Fruit fly (Drosophila melanogaster) whole organism, wandering third instar larva: Measurements from ENCODE around the gene CG10669.

ENCODE experiments used
- CG32264 ChIP-seq: fragments of 200-800 bp; sonication (Bioruptor generic); optimal IDR thresholded peaks from 2 replicates; lab custom pipeline; 2016; ENCODE audit warnings: missing biosample characterization, missing genetic modification characterization
- CG9705 ChIP-seq: fragments of 200-800 bp; sonication (Bioruptor generic); optimal IDR thresholded peaks from 2 replicates; lab custom pipeline; 2018; ENCODE audit warnings: missing biosample characterization, mild to moderate bottlenecking, missing genetic modification characterization
- CrebA ChIP-seq: fragments of 200-800 bp; sonication (Bioruptor generic); optimal IDR thresholded peaks from 2 replicates; lab custom pipeline; 2016; ENCODE audit warnings: missing biosample characterization, mild to moderate bottlenecking, missing genetic modification characterization, borderline replicate concordance
- Dfd ChIP-seq: fragments of >200 bp; optimal IDR thresholded peaks from 2 replicates; lab custom pipeline; 2017; ENCODE audit warnings: missing biosample characterization, missing genetic modification characterization
- Dif ChIP-seq: fragments of 200-275, 200-300 bp; sonication (Bioruptor generic); optimal IDR thresholded peaks from 2 replicates; lab custom pipeline; 2018; ENCODE audit warnings: missing biosample characterization, missing genetic modification characterization; ENCODE audit not compliant: partially characterized antibody
- GATAd ChIP-seq: sonication (Bioruptor generic); optimal IDR thresholded peaks from 2 replicates; lab custom pipeline; 2016; ENCODE audit warnings: missing biosample characterization, missing genetic modification characterization
- HLH106 ChIP-seq: fragments of 200-800 bp; optimal IDR thresholded peaks from 3 replicates; lab custom pipeline; 2019; ENCODE audit warnings: missing biosample characterization, mild to moderate bottlenecking, missing genetic modification characterization, moderate library complexity
- Hr78 ChIP-seq: fragments of >200 bp; optimal IDR thresholded peaks from 2 replicates; lab custom pipeline; 2017; ENCODE audit warnings: missing biosample characterization, missing genetic modification characterization
- Hr83 ChIP-seq: fragments of 200-300 bp; sonication (Bioruptor generic); optimal IDR thresholded peaks from 2 replicates; lab custom pipeline; 2016; ENCODE audit warnings: missing biosample characterization, mild to moderate bottlenecking, missing genetic modification characterization, moderate library complexity; ENCODE audit not compliant: poor library complexity, severe bottlenecking
- Jra ChIP-seq: sonication (Bioruptor generic); optimal IDR thresholded peaks from 2 replicates; lab custom pipeline; 2016; ENCODE audit warnings: missing biosample characterization, missing genetic modification characterization
- Mio ChIP-seq: sonication (Bioruptor generic); optimal IDR thresholded peaks from 2 replicates; lab custom pipeline; 2016; ENCODE audit warnings: missing biosample characterization, missing genetic modification characterization
- Myc ChIP-seq: fragments of >200 bp; optimal IDR thresholded peaks from 2 replicates; lab custom pipeline; 2017
- N ChIP-seq: fragments of >200 bp; optimal IDR thresholded peaks from 2 replicates; lab custom pipeline; 2018; ENCODE audit warnings: missing biosample characterization, missing external identifiers, missing genetic modification characterization
- OdsH ChIP-seq: fragments of 200-800 bp; sonication (Bioruptor generic); optimal IDR thresholded peaks from 2 replicates; lab custom pipeline; 2016; ENCODE audit warnings: missing biosample characterization, mild to moderate bottlenecking, missing genetic modification characterization
- Sp1 ChIP-seq: fragments of 200-800 bp; sonication (Bioruptor generic); optimal IDR thresholded peaks from 3 replicates; lab custom pipeline; 2019; ENCODE audit warnings: missing biosample characterization, mild to moderate bottlenecking, missing genetic modification characterization, moderate library complexity
- Vsx2 ChIP-seq: fragments of 200-300, 225-300 bp; sonication (Bioruptor generic); optimal IDR thresholded peaks from 2 replicates; lab custom pipeline; 2018; ENCODE audit warnings: missing biosample characterization, missing genetic modification characterization; ENCODE audit not compliant: partially characterized antibody
- br ChIP-seq: fragments of 200-800 bp; sonication (Bioruptor generic); optimal IDR thresholded peaks from 2 replicates; lab custom pipeline; 2016; ENCODE audit warnings: missing biosample characterization, missing genetic modification characterization
- dmrt93B ChIP-seq: fragments of 200-800 bp; sonication (Bioruptor generic); optimal IDR thresholded peaks from 2 replicates; lab custom pipeline; 2018; ENCODE audit warnings: missing biosample characterization, mild to moderate bottlenecking, missing genetic modification characterization
- dsf ChIP-seq: sonication (Bioruptor generic); optimal IDR thresholded peaks from 2 replicates; lab custom pipeline; 2016; ENCODE audit warnings: missing biosample characterization, missing genetic modification characterization, borderline replicate concordance
- ey ChIP-seq: fragments of 200-800 bp; sonication (Bioruptor generic); optimal IDR thresholded peaks from 2 replicates; lab custom pipeline; 2016; ENCODE audit warnings: missing biosample characterization, missing genetic modification characterization
- foxo ChIP-seq, 2 experiments: fragments of 200-800 bp; sonication (Bioruptor generic); optimal IDR thresholded peaks; 2 replicates in 1 of 2; 3 replicates in 1 of 2; lab custom pipeline; 2016 to 2017; ENCODE audit warnings: missing biosample characterization in 2 of 2, missing genetic modification characterization in 2 of 2
- fru ChIP-seq: fragments of 200-800 bp; sonication (Bioruptor generic); optimal IDR thresholded peaks from 3 replicates; lab custom pipeline; 2016; ENCODE audit warnings: missing biosample characterization, mild to moderate bottlenecking, missing genetic modification characterization
- jim ChIP-seq: fragments of 175-275, 200-325 bp; sonication (Bioruptor generic); optimal IDR thresholded peaks from 2 replicates; lab custom pipeline; 2016; ENCODE audit warnings: missing biosample characterization, mild to moderate bottlenecking, missing genetic modification characterization
- lola ChIP-seq: fragments of >200 bp; optimal IDR thresholded peaks from 2 replicates; lab custom pipeline; 2017; ENCODE audit warnings: missing biosample characterization, missing genetic modification characterization
- pan ChIP-seq: fragments of >200 bp; optimal IDR thresholded peaks from 2 replicates; lab custom pipeline; 2017
- psq ChIP-seq: fragments of 200-800 bp; sonication (Bioruptor generic); optimal IDR thresholded peaks from 3 replicates; lab custom pipeline; 2017; ENCODE audit warnings: missing biosample characterization, mild to moderate bottlenecking, missing genetic modification characterization, moderate library complexity
- sage ChIP-seq: fragments of 200-800 bp; sonication (Bioruptor generic); optimal IDR thresholded peaks from 2 replicates; lab custom pipeline; 2016; ENCODE audit warnings: missing biosample characterization, mild to moderate bottlenecking, missing genetic modification characterization
- sv ChIP-seq: fragments of 200-800 bp; sonication (Bioruptor generic); optimal IDR thresholded peaks from 3 replicates; lab custom pipeline; 2016; ENCODE audit warnings: missing biosample characterization, missing genetic modification characterization
- usp ChIP-seq: fragments of >200 bp; optimal IDR thresholded peaks from 2 replicates; lab custom pipeline; 2017; ENCODE audit warnings: missing biosample characterization, missing genetic modification characterization

Gene CG10669

dm6 chr3R:25335065-25335464 lies at the start of gene CG10669, which contains the start of gene CG11902:
TSS of gene CG10669 (minus strand) at chr3R:25335243.
TSS of gene CG11902 (plus strand) at chr3R:25335257.
- TF ChIP-seq Hr83 (GFP tag; lab: Kevin White, UChicago) (peak; percentile 18), sage (GFP tag; lab: Kevin White, UChicago) (no peak)

dm6 chr3R:25384206-25384605 lies 49.2 kb upstream of the CG10669 start:
- no peak for TF ChIP-seq fru (GFP tag; lab: Kevin White, UChicago)
- no peak for TF ChIP-seq psq (GFP tag; lab: Kevin White, UChicago)
- TF ChIP-seq pan (lab: Kevin White, UChicago) = no peak
- TF ChIP-seq Hr83 (GFP tag; lab: Kevin White, UChicago) = no peak
- peak; percentile 99 for TF ChIP-seq Dfd (GFP tag; lab: Kevin White, UChicago)
- no peak for TF ChIP-seq Hr78 (GFP tag; lab: Kevin White, UChicago)

DNA sequence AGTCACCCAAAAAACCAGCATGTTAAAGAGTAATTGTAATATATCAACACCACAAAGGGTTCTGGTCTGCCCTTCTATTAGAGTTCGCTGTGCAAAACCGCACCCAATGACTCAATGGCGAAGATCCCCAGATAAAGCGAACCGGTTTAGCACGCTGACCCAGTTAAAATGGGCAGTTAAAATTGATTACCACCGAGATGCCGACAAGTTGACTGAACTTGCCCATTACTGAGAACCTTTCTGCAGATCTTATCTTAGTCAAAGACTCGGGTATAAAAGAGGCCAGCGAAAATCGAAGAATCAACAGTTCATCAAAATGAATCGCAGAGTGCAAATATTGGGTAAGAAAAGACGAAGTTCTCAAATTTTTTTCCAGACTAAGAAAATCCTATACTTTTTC lies 48.4 kb upstream of the CG10669 start, which contains the start of gene CG31437:
Gene CG31437, plus strand, starts transcription at position 301 of the 400 bp plus-strand sequence.
- TF ChIP-seq OdsH (GFP tag; lab: Kevin White, UChicago) (no peak), br (GFP tag; lab: Kevin White, UChicago) (no peak), CG9705 (no peak), Sp1 (no peak), Dfd (GFP tag; lab: Kevin White, UChicago) (no peak), usp (no peak)
- TF ChIP-seq, all 38 proteins: peak for 0

dm6 chr3R:25382681-25383080 lies 47.6 kb upstream of the CG10669 start, which contains the start of gene alrm:
TSS of gene alrm (minus strand) at chr3R:25382781.
- TF ChIP-seq N (GFP tag; lab: Kevin White, UChicago) (no peak), CG32264 (no peak), HLH106 (tag; lab: Kevin White, UChicago) (no peak), Hr83 (GFP tag; lab: Kevin White, UChicago) (no peak), Myc (lab: Kevin White, UChicago) (no peak), OdsH (GFP tag; lab: Kevin White, UChicago) (no peak), Mio (no peak), jim (GFP tag; lab: Kevin White, UChicago) (no peak), Dif (no peak), fru (GFP tag; lab: Kevin White, UChicago) (no peak), CrebA (GFP tag; lab: Kevin White, UChicago) (no peak), foxo (GFP tag; optimal IDR thresholded peaks at IDR 0.05; lab: Kevin White, UChicago) (no peak), usp (no peak), sv (GFP tag; lab: Kevin White, UChicago) (no peak), sage (GFP tag; lab: Kevin White, UChicago) (no peak), GATAd (no peak)

DNA sequence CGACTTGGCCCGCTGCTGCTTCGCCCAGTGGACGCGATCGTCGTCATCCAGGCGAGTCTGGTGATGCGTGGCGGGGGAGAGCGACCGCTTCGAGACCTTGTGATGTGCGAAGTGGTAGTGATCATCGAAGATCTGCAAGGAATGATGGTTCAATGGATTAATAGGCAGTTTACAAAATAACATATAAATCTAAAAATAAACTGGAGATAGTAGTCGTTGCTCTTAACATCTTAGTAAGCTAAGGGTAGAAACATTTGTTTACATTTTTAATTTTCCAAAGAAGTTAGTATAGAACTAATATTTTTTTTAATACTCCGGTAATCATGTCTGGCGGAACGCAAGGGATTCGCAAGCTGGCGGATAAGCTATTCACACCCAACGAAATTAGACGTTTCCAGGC lies 22.9 kb upstream of the CG10669 start, which contains the start of gene ND-49L:
Gene ND-49L, plus strand, starts transcription at position 301 of the 400 bp plus-strand sequence.
- no peak for TF ChIP-seq sv (GFP tag; lab: Kevin White, UChicago)
- TF ChIP-seq Hr83 (GFP tag; lab: Kevin White, UChicago) = no peak
- TF ChIP-seq Hr78 (GFP tag; lab: Kevin White, UChicago) = no peak
- no peak for TF ChIP-seq dmrt93B (GFP tag; lab: Kevin White, UChicago)
- TF ChIP-seq Jra (GFP tag; lab: Kevin White, UChicago) = no peak
- TF ChIP-seq lola = no peak
- no peak for TF ChIP-seq br (GFP tag; lab: Kevin White, UChicago)
- TF ChIP-seq CG9705 = no peak
- no peak for TF ChIP-seq ey
- TF ChIP-seq OdsH (GFP tag; lab: Kevin White, UChicago) = no peak
- TF ChIP-seq HLH106 (tag; lab: Kevin White, UChicago) = no peak
- no peak for TF ChIP-seq Vsx2 (GFP tag; lab: Kevin White, UChicago)
- no peak for TF ChIP-seq CG32264
- TF ChIP-seq Dfd (GFP tag; lab: Kevin White, UChicago) = no peak
- TF ChIP-seq Dif = no peak

- TF ChIP-seq CrebA (GFP tag; lab: Kevin White, UChicago) = no peak
- no peak for TF ChIP-seq usp
- no peak for TF ChIP-seq Vsx2 (GFP tag; lab: Kevin White, UChicago)
- no peak for TF ChIP-seq dsf (GFP tag; lab: Kevin White, UChicago)
- no peak for TF ChIP-seq jim (GFP tag; lab: Kevin White, UChicago)
- TF ChIP-seq, all 38 proteins: peak for 0
Observed at dm6 chr3R:25346899-25347298, 11.9 kb upstream of the CG10669 start, which contains the start of gene tobi. TSS of gene tobi (minus strand) at chr3R:25346921.
